Fruit fly (Drosophila melanogaster) whole organism, embryonic: Measurements from ENCODE around the gene CG17777.

Source experiments
- CG34224 ChIP-seq: fragments of 200-800 bp; sonication (Bioruptor generic); IDR thresholded peaks from 3 replicates; pipeline ENCODE4 v1.3.6; 2022; ENCODE audit warnings: missing biosample characterization, missing genetic modification characterization; ENCODE audit not compliant: partially characterized antibody
- Gug ChIP-seq: fragments of 200-800 bp; sonication (Bioruptor generic); IDR thresholded peaks from 4 replicates; pipeline ENCODE4 v1.3.6; 2022; ENCODE audit warnings: missing biosample characterization, missing genetic modification characterization
- Sox102F ChIP-seq: fragments of 200-800 bp; sonication (Bioruptor generic); optimal IDR thresholded peaks from 2 replicates; lab custom pipeline; 2018; ENCODE audit warnings: missing biosample characterization, mild to moderate bottlenecking, missing genetic modification characterization, moderate library complexity
- br ChIP-seq: fragments of >200 bp; optimal IDR thresholded peaks from 2 replicates; lab custom pipeline; 2017
- fru ChIP-seq: fragments of >200 bp; optimal IDR thresholded peaks from 2 replicates; lab custom pipeline; 2017
- sob ChIP-seq: fragments of 200-800 bp; sonication (Bioruptor generic); IDR thresholded peaks from 2 replicates; pipeline ENCODE4 v1.3.6; 2022; ENCODE audit warnings: missing biosample characterization, missing genetic modification characterization

DNA sequence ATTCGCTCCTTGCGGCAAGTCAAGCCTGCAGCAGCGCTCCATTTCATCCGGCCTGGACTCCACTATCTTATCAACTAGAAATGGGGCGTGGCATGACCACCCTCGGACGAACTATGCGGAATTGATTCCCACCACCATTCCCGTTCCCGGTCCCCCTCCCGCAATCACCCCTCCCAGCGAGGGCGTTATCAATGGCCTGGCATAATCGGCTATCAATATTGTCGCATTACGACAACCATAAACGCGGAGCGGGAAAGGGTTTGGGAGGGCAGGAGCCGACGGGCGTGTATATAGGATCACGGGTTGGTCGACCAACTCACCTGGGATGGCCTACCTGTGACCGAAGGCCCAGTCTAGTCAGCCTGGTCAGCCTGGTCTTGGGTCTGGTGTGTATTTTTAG is 6.5 kb downstream of the CG17777 start:
- TF ChIP-seq Sox102F (GFP tag; lab: Kevin White, UChicago) (no peak), sob (GFP tag; lab: Robert Waterston, UW) (no peak), CG34224 (no peak), br (lab: Kevin White, UChicago) (no peak), Gug (GFP tag; lab: Robert Waterston, UW) (no peak), fru (lab: Kevin White, UChicago) (no peak)
